Fruit fly (Drosophila melanogaster): ENCODE data around the gene GstD1.

GstD1 gene

dm6 chr3R:12398054-12398453 lies 29.0 kb upstream of the GstD1 start:
- peak; percentile 86 for TF ChIP-seq exex (tag; optimal IDR thresholded peaks at IDR 0.05)
- TF ChIP-seq CG18476 (GFP tag; optimal IDR thresholded peaks at IDR 0.05) = peak; percentile 13
- no peak for TF ChIP-seq TFAM (GFP tag; optimal IDR thresholded peaks at IDR 0.05)
- TF ChIP-seq mirr (GFP tag; optimal IDR thresholded peaks at IDR 0.05) = peak; percentile 67
- peak; percentile 89 for TF ChIP-seq CG7745 (tag; optimal IDR thresholded peaks at IDR 0.05)
- TF ChIP-seq CG34376 (GFP tag; optimal IDR thresholded peaks at IDR 0.05) = peak; percentile 18
- no peak for TF ChIP-seq CG7928 (GFP tag; optimal IDR thresholded peaks at IDR 0.05)
- TF ChIP-seq so (GFP tag; IDR thresholded peaks at IDR 0.05) = no peak
- peak; percentile 0 for TF ChIP-seq CG6813 (GFP tag; optimal IDR thresholded peaks at IDR 0.05)
- no peak for TF ChIP-seq br (optimal IDR thresholded peaks at IDR 0.05)
- TF ChIP-seq D19A (tag; optimal IDR thresholded peaks at IDR 0.05) = peak; percentile 17
- no peak for TF ChIP-seq vvl (GFP tag; IDR thresholded peaks at IDR 0.05)
- no peak for TF ChIP-seq hbn (GFP tag; IDR thresholded peaks at IDR 0.05; ENCODE audit: partially characterized antibody)

dm6 chr3R:12395880-12396279 lies 26.8 kb upstream of the GstD1 start, which contains the start of the genes CG10096 and CG10097:
CG10096 (minus strand) TSS chr3R:12395980.
CG10097 (minus strand) TSS chr3R:12395980.
- TF ChIP-seq Ets65A (GFP tag) = peak; percentile 29
- no peak for TF ChIP-seq croc (GFP tag; conservative IDR thresholded peaks at IDR 0.05)

dm6 chr3R:12386965-12387364 lies 17.9 kb upstream of the GstD1 start, which contains the start of gene CG33098:
CG33098 (plus strand) TSS chr3R:12387188.
- TF ChIP-seq cad (GFP tag; optimal IDR thresholded peaks at IDR 0.05) (no peak), CG8359 (GFP tag; optimal IDR thresholded peaks at IDR 0.05; ENCODE audit: borderline replicate concordance) (peak; percentile 97), eyg (GFP tag; optimal IDR thresholded peaks at IDR 0.05) (no peak)

dm6 chr3R:12385949-12386348 lies 16.9 kb upstream of the GstD1 start, which contains the start of gene Sol1:
Sol1 (plus strand) TSS chr3R:12386249.
- TF ChIP-seq Sry-β (GFP tag; optimal IDR thresholded peaks at IDR 0.05) = no peak
- TF ChIP-seq B-H2 (GFP tag; optimal IDR thresholded peaks at IDR 0.05) = no peak
- TF ChIP-seq D19B (GFP tag; optimal IDR thresholded peaks at IDR 0.05) = no peak
- TF ChIP-seq klu (GFP tag; IDR thresholded peaks at IDR 0.05) = no peak
- no peak for TF ChIP-seq CG3065 (GFP tag; optimal IDR thresholded peaks at IDR 0.05)
- TF ChIP-seq CG10366 (GFP tag; IDR thresholded peaks at IDR 0.05) = no peak
- TF ChIP-seq CG12659 (GFP tag; optimal IDR thresholded peaks at IDR 0.05) = no peak
- TF ChIP-seq dati (GFP tag; IDR thresholded peaks at IDR 0.05) = no peak
- TF ChIP-seq vnd (GFP tag; IDR thresholded peaks at IDR 0.05; ENCODE audit: partially characterized antibody) = no peak
- TF ChIP-seq crol (GFP tag; IDR thresholded peaks at IDR 0.05) = no peak
- TF ChIP-seq CrebB (tag; optimal IDR thresholded peaks at IDR 0.05) = no peak
- TF ChIP-seq pan (optimal IDR thresholded peaks at IDR 0.05) = no peak
- no peak for TF ChIP-seq pan (GFP tag; optimal IDR thresholded peaks at IDR 0.05 in 1 of 2, IDR thresholded peaks at IDR 0.05 in 1 of 2)
- no peak for TF ChIP-seq CG7786 (GFP tag; optimal IDR thresholded peaks at IDR 0.05)
- no peak for TF ChIP-seq schlank (tag; optimal IDR thresholded peaks at IDR 0.05)
- no peak for TF ChIP-seq CG13123 (GFP tag; optimal IDR thresholded peaks at IDR 0.05)
- no peak for TF ChIP-seq CG7839 (tag; optimal IDR thresholded peaks at IDR 0.05)
- TF ChIP-seq CG13296 (GFP tag; optimal IDR thresholded peaks at IDR 0.05) = no peak
- TF ChIP-seq Mes4 (GFP tag; optimal IDR thresholded peaks at IDR 0.05) = no peak
- TF ChIP-seq CG31365 (tag; optimal IDR thresholded peaks at IDR 0.05) = no peak
